Worm (Caenorhabditis elegans) whole organism, late embryonic: ENCODE data around the gene W03G11.2.

Experiments used
- K09A11.1 ChIP-seq: sonication (generic microtip); optimal IDR thresholded peaks from 2 replicates; lab custom pipeline; 2017; ENCODE audit warnings: antibody characterized with exemption, mild to moderate bottlenecking, missing genetic modification characterization, missing compliant biosample characterization; ENCODE audit not compliant: insufficient read depth
- T23F11.4 ChIP-seq: fragments of 200-800 bp; sonication (Bioruptor generic); optimal IDR thresholded peaks from 2 replicates; lab custom pipeline; 2018; ENCODE audit warnings: mild to moderate bottlenecking, missing genetic modification characterization, missing compliant biosample characterization
- dmd-4 ChIP-seq: sonication (generic microtip); optimal IDR thresholded peaks from 2 replicates; lab custom pipeline; 2016; ENCODE audit warnings: borderline replicate concordance, missing genetic modification characterization, missing compliant biosample characterization
- elt-4 ChIP-seq: sonication (generic microtip); optimal IDR thresholded peaks from 2 replicates; lab custom pipeline; 2016; ENCODE audit warnings: missing genetic modification characterization, missing compliant biosample characterization
- hlh-30 ChIP-seq: sonication (generic microtip); optimal IDR thresholded peaks from 2 replicates; lab custom pipeline; 2017; ENCODE audit warnings: antibody characterized with exemption, missing genetic modification characterization, missing compliant biosample characterization; ENCODE audit not compliant: insufficient read depth
- lin-11 ChIP-seq: fragments of 200-800 bp; sonication (Bioruptor generic); optimal IDR thresholded peaks from 2 replicates; lab custom pipeline; 2018; ENCODE audit warnings: mild to moderate bottlenecking, missing genetic modification characterization, missing compliant biosample characterization
- nfya-1 ChIP-seq: sonication (generic microtip); optimal IDR thresholded peaks from 2 replicates; lab custom pipeline; 2017; ENCODE audit warnings: missing genetic modification characterization, mild to moderate bottlenecking, missing compliant biosample characterization, antibody characterized with exemption, moderate library complexity
- nhr-11 ChIP-seq: fragments of 150-350 bp; optimal IDR thresholded peaks from 2 replicates; lab custom pipeline; 2014; ENCODE audit warnings: missing biosample characterization, missing genetic modification characterization
- pha-4 ChIP-seq: fragments of 150-350 bp; optimal IDR thresholded peaks from 2 replicates; lab custom pipeline; 2018; ENCODE audit warnings: missing biosample characterization, missing genetic modification reagents, missing genetic modification characterization
- pqm-1 ChIP-seq: sonication (generic microtip); optimal IDR thresholded peaks from 2 replicates; lab custom pipeline; 2016; ENCODE audit warnings: missing genetic modification characterization, missing compliant biosample characterization

DNA sequence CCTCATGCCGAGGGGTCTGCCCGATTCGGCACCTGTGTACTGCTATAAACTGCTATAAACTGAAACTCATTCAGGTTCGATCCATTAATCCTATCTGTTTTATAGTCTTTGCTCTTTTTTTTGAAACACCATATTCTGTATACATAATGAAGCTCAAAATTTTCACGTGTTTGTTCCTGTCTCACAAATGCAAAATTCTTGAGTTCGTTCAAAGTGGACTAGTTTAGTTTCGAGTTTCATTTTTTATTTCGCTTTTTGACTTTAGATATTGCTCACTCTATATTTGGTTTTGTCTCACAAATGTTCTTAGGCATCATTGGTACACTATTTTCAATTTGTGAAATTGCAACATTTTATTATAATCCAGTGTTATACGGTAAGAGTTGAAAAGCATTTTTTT, 12.9 kb upstream of the W03G11.2 start, which contains the start of gene lgc-17:
- TF ChIP-seq K09A11.1 (tag; lab: Kevin White, UChicago) (no peak), elt-4 (tag; lab: Kevin White, UChicago) (no peak), T23F11.4 (no peak), pha-4 (no peak), nhr-11 (tag; lab: Kevin White, UChicago) (no peak), nfya-1 (tag; lab: Kevin White, UChicago) (no peak), hlh-30 (no peak), lin-11 (no peak), dmd-4 (tag; lab: Kevin White, UChicago) (no peak), pqm-1 (tag; lab: Kevin White, UChicago) (no peak)
